Fruit fly (Drosophila melanogaster): ENCODE data around the gene Ccdc39.

Gene Ccdc39

DNA sequence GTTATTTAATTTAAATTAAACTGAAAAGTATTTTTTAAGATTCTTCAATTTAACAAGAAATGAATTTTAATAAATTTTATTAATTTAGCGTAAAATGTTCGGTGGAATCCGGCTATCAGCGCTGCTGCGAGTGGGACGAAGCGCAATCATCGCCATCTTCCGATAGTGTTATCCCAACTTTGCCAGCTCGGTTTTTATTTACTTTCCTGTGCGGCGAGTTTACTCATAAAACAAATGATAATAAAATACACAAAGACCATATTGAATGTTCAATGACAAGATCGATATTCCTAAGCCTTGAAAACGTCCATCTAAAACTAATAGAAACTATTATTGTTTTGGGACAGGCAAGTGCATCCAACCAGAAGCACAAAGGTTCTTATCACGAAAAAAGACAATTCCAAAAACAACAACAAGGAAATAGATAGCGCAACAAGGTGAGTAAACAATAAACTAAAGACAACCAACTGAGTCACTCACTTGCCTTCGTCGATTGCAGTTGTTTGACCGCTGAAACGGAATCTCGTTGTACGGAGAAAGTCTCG is 28.7 kb upstream of the Ccdc39 start:
- TF ChIP-seq CG13204 (GFP tag; optimal IDR thresholded peaks at IDR 0.05) (no peak), CG15710 (tag; optimal IDR thresholded peaks at IDR 0.05) (peak; percentile 34), Snoo (tag; optimal IDR thresholded peaks at IDR 0.05) (peak; percentile 11), CG8159 (tag; optimal IDR thresholded peaks at IDR 0.05) (no peak), CG9948 (tag; optimal IDR thresholded peaks at IDR 0.05) (no peak), CG32121 (GFP tag; IDR thresholded peaks at IDR 0.05) (peak; percentile 34; the same call in 1 of the 2 replicates), gl (tag; optimal IDR thresholded peaks at IDR 0.05) (peak; percentile 33), Pif1A (GFP tag; optimal IDR thresholded peaks at IDR 0.05) (no peak), D1 (tag; optimal IDR thresholded peaks at IDR 0.05) (no peak), CG12605 (GFP tag; IDR thresholded peaks at IDR 0.05) (peak; percentile 14; the same call in 1 of the 2 replicates), CG8301 (tag; optimal IDR thresholded peaks at IDR 0.05) (no peak), CG10348 (GFP tag; IDR thresholded peaks at IDR 0.05) (no peak), CG14655 (GFP tag; optimal IDR thresholded peaks at IDR 0.05) (no peak), Ets98B (GFP tag; IDR thresholded peaks at IDR 0.05) (peak; percentile 26; the same call in 1 of the 2 replicates), Pif1B (GFP tag; optimal IDR thresholded peaks at IDR 0.05) (no peak), fd96Ca (GFP tag; IDR thresholded peaks at IDR 0.05) (peak; percentile 62; the same call in 2 of the 3 replicates), rn (GFP tag; IDR thresholded peaks at IDR 0.05) (no peak), CG17806 (tag; optimal IDR thresholded peaks at IDR 0.05) (no peak), CG4496 (GFP tag; IDR thresholded peaks at IDR 0.05) (0 out of 3 replicates have a peak, but pooled peaks have one; percentile 40), EcR (GFP tag; optimal IDR thresholded peaks at IDR 0.05) (peak; percentile 76), CG34367 (tag; optimal IDR thresholded peaks at IDR 0.05) (peak; percentile 9)

DNA sequence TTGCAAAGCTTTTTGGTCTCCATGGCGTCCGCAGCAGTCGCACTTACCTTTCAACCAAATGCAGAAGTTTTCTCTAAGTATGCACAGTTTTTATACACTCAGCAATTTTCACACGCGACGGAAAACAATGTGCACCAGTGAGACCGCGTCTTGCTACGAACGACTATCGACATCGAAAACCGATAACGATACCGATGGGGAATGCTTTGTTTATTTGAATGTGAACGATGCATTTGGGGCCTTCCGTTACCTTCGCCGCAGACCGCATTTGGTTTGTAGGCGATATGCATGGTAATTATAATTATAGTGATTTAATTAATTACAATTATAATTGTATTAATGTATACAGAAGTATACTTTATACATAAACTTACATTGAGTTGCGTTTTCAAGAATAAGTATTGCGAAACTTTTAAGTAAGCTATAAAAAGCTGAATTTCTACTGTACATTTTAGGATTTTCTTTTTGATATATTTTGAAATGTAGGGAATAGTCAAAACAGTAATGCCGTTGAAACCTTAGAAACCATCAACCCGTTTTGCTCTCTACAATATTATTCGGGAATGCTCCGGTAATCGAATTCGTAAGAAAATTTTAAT is 27.5 kb upstream of the Ccdc39 start, which contains the start of the genes Hus1-like and ctrip:
TSS of gene Hus1-like (minus strand) at position 161 of the 599 bp plus-strand sequence.
TSS of gene ctrip (minus strand) at position 161 of the 599 bp plus-strand sequence.
- TF ChIP-seq CG8301 (tag; optimal IDR thresholded peaks at IDR 0.05) (no peak), Pif1B (GFP tag; optimal IDR thresholded peaks at IDR 0.05) (no peak), Snoo (tag; optimal IDR thresholded peaks at IDR 0.05) (no peak), CG17806 (tag; optimal IDR thresholded peaks at IDR 0.05) (no peak), CG15710 (tag; optimal IDR thresholded peaks at IDR 0.05) (no peak), CG13204 (GFP tag; optimal IDR thresholded peaks at IDR 0.05) (no peak), CG9948 (tag; optimal IDR thresholded peaks at IDR 0.05) (no peak), Ets98B (GFP tag; IDR thresholded peaks at IDR 0.05) (no peak), fd96Ca (GFP tag; IDR thresholded peaks at IDR 0.05) (0 out of 3 replicates have a peak, but pooled peaks have one; percentile 36), CG14655 (GFP tag; optimal IDR thresholded peaks at IDR 0.05) (no peak), D1 (tag; optimal IDR thresholded peaks at IDR 0.05) (no peak), Pif1A (GFP tag; optimal IDR thresholded peaks at IDR 0.05) (no peak), rn (GFP tag; IDR thresholded peaks at IDR 0.05) (no peak), CG10348 (GFP tag; IDR thresholded peaks at IDR 0.05) (no peak), CG4496 (GFP tag; IDR thresholded peaks at IDR 0.05) (no peak), EcR (GFP tag; optimal IDR thresholded peaks at IDR 0.05) (peak; percentile 27), CG12605 (GFP tag; IDR thresholded peaks at IDR 0.05) (0 out of 2 replicates have a peak, but pooled peaks have one; percentile 14), CG34367 (tag; optimal IDR thresholded peaks at IDR 0.05) (no peak), gl (tag; optimal IDR thresholded peaks at IDR 0.05) (no peak), CG8159 (tag; optimal IDR thresholded peaks at IDR 0.05) (no peak), CG32121 (GFP tag; IDR thresholded peaks at IDR 0.05) (no peak)

DNA sequence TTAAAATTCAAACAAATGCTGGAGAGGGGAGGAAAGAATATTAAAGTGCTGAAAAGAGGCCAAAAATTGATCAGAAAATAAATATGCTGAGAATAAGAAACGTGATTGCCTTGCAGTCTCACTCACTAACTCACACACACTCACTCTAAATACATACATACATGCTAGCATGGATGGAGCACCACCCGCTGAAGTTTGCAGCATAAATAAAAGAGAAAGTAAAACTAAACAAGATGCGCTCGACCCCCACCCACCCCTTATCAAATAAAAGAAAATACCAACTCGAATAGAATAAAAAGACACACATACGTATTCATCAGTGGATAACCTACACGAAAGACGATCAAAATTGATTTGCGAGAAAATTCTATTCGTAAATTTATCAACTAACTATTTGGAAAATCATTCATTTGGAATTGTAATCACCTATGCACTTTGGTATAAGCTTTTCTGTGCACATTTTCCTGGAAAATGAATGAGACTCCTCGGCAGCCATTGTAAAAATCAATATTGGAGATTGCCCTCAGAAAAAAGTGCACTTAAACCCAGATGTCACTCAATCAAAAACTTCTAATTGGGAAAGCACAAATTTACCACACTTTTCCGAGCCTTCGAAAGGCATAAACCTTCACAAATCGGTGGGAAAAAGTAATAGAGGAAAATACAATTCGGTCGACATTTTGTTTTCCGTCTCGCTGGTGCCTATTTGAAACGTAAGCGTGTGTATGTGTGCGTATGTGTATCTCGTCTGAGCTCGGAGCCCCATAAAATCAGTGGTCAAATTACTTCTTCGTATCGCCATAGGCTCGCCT is 26.8 kb upstream of the Ccdc39 start, which contains the start of gene Gmppb:
TSS of gene Gmppb (plus strand) at position 321 of the 812 bp plus-strand sequence.
- TF ChIP-seq CG17806 (tag; optimal IDR thresholded peaks at IDR 0.05) = no peak
- no peak for TF ChIP-seq CG12605 (GFP tag; IDR thresholded peaks at IDR 0.05)
- TF ChIP-seq Pif1A (GFP tag; optimal IDR thresholded peaks at IDR 0.05) = no peak

DNA sequence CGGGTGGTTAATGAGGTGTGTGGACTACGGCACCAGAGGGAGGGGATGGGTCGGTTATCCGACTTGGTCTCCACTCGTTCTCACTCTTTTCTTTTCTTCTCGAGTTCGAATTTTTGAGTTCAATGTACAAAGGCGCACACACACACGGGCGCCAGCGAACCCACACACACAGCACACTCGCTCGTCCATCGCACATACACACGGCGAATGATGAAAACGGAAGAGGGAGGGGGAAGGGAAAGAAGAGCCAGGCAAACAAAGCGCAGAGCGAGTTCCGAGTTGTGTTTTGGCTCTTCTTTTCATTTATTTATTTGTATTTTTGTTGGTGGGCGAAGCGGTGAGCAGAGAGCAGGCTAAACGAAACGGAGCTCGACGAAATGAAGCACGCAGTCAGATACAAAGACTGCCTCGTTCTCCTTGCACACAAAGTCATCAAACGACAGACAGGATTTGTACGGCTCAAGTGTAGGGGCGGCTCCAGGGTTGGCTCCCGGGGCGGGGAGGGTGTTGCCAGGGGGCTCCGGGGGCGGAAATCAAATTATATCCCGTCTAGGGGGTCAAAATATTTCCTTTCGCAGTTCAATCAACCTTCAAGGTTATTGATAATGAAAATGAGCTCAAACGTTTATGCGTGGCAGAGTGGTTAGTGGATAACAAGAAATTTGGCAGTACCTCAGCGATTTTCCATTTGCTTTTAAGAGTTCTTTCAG is 25.6 kb upstream of the Ccdc39 start:
- TF ChIP-seq gl (tag; optimal IDR thresholded peaks at IDR 0.05) = peak; percentile 70
- TF ChIP-seq Pif1A (GFP tag; optimal IDR thresholded peaks at IDR 0.05) = peak; percentile 20
- peak; percentile 76 for TF ChIP-seq CG13204 (GFP tag; optimal IDR thresholded peaks at IDR 0.05)
- peak; percentile 80 for TF ChIP-seq CG4496 (GFP tag; IDR thresholded peaks at IDR 0.05)
- no peak for TF ChIP-seq CG9948 (tag; optimal IDR thresholded peaks at IDR 0.05)
- no peak for TF ChIP-seq CG32121 (GFP tag; IDR thresholded peaks at IDR 0.05)
- TF ChIP-seq EcR (GFP tag; optimal IDR thresholded peaks at IDR 0.05) = peak; percentile 99
- TF ChIP-seq Ets98B (GFP tag; IDR thresholded peaks at IDR 0.05) = no peak
- TF ChIP-seq CG14655 (GFP tag; optimal IDR thresholded peaks at IDR 0.05) = no peak
- peak; percentile 29 for TF ChIP-seq CG15710 (tag; optimal IDR thresholded peaks at IDR 0.05)
- TF ChIP-seq CG34367 (tag; optimal IDR thresholded peaks at IDR 0.05) = no peak
- no peak for TF ChIP-seq CG12605 (GFP tag; IDR thresholded peaks at IDR 0.05)
- TF ChIP-seq Snoo (tag; optimal IDR thresholded peaks at IDR 0.05) = no peak
- TF ChIP-seq CG8301 (tag; optimal IDR thresholded peaks at IDR 0.05) = no peak
- TF ChIP-seq CG10348 (GFP tag; IDR thresholded peaks at IDR 0.05) = no peak
- no peak for TF ChIP-seq CG8159 (tag; optimal IDR thresholded peaks at IDR 0.05)
- TF ChIP-seq rn (GFP tag; IDR thresholded peaks at IDR 0.05) = no peak
- peak; percentile 26 for TF ChIP-seq CG17806 (tag; optimal IDR thresholded peaks at IDR 0.05)
- TF ChIP-seq fd96Ca (GFP tag; IDR thresholded peaks at IDR 0.05) = peak; percentile 62; the same call in 1 of the 3 replicates
- TF ChIP-seq Pif1B (GFP tag; optimal IDR thresholded peaks at IDR 0.05) = peak; percentile 20
- no peak for TF ChIP-seq D1 (tag; optimal IDR thresholded peaks at IDR 0.05)
